Worm (Caenorhabditis elegans): Measurements from ENCODE around the gene srlf-16.

- TF ChIP-seq ztf-29 (GFP tag; IDR thresholded peaks at IDR 0.05) (no peak), ref-1 (GFP tag; conservative IDR thresholded peaks at IDR 0.05) (no peak), T22C8.4 (GFP tag; IDR thresholded peaks at IDR 0.05) (no peak)
These were observed 19.4 kb upstream of the srlf-16 start, which contains the start of gene C09H5.7 for ce11 chrV:8085141-8085540.
